Fruit fly (Drosophila melanogaster) whole organism: ENCODE measurements around the gene CG42814.

Source experiments
- CG8478 ChIP-seq: fragments of >200 bp; optimal IDR thresholded peaks from 2 replicates; lab custom pipeline; 2018; ENCODE audit warnings: inconsistent platforms
- pan ChIP-seq: fragments of >200 bp; optimal IDR thresholded peaks from 2 replicates; lab custom pipeline; 2017
- usp ChIP-seq: fragments of >200 bp; optimal IDR thresholded peaks from 2 replicates; lab custom pipeline; 2017; ENCODE audit warnings: missing biosample characterization, missing genetic modification characterization, mixed read lengths

DNA sequence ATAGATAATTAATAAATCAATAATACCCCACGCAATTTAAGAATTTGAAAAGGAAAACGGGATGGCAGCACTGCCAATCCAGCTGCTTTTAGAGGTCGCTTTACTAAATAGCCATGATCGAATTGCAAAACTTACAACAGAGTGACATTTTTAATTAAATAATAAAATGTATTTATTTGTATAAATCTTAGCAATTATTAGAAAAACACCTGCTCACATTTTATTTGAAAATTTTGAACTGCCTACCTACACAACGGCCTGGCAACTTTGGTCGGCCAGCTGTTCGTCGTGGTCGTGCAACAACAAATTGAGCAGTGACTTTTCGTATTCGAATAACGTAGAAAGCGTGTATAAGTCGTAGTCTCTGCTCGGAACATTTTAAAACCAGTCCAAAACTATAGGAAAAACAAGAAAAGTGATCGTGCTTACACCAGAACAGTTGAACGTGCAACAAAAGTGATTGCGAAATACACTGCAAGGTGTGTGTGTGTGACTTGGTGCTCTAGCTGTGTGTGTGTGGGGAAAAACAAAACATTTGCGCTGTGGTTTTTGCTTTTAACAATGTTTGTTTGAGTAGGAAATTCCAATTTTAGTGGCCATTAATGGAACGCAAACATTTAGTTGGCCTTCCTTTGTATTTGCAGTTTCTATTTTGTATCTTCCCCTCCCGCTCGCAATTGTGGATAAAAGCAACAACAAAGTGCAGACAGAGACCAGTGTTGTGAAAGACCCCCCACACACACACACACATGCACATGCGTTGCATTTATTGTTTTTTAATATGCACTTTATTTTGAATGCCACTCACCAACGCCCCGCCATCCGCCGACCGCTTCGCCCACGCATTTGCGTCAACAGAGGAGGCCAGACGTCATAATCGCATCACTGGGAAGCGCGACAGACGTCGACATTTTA lies 45.5 kb upstream of the CG42814 start, which contains the start of gene CG5938:
- TF ChIP-seq usp (GFP tag; lab: Kevin White, UChicago) (no peak), pan (lab: Kevin White, UChicago) (no peak), CG8478 (no peak)
